Fruit fly (Drosophila melanogaster) whole organism, embryonic: Measurements from ENCODE around the gene ebd1.
A peak's percentile ranks its signal among the peaks of the same experiment; 100 is the strongest.

ENCODE experiments used
- CG10267 ChIP-seq: fragments of 200-800 bp; sonication (Bioruptor generic); optimal IDR thresholded peaks from 2 replicates; lab custom pipeline; 2018; ENCODE audit warnings: missing biosample characterization, mild to moderate bottlenecking, missing genetic modification characterization, moderate library complexity
- CG10274 ChIP-seq: fragments of 200-800 bp; sonication (Bioruptor generic); optimal IDR thresholded peaks from 3 replicates; lab custom pipeline; 2017; ENCODE audit warnings: missing biosample characterization, mild to moderate bottlenecking, missing genetic modification characterization
- CG10959 ChIP-seq: fragments of 200-800 bp; sonication (Bioruptor generic); IDR thresholded peaks from 2 replicates; pipeline ENCODE4 v1.3.6; 2022; ENCODE audit warnings: missing biosample characterization, missing genetic modification characterization
- CG1233 ChIP-seq: fragments of 200-800 bp; sonication (Bioruptor generic); optimal IDR thresholded peaks from 4 replicates; lab custom pipeline; 2018; ENCODE audit warnings: missing biosample characterization, mild to moderate bottlenecking, missing genetic modification characterization
- CG1602 ChIP-seq: fragments of 200-800 bp; sonication (Bioruptor generic); optimal IDR thresholded peaks from 3 replicates; lab custom pipeline; 2016; ENCODE audit warnings: missing biosample characterization, missing genetic modification characterization
- CG1647 ChIP-seq: fragments of 200-800 bp; sonication (Bioruptor generic); optimal IDR thresholded peaks from 3 replicates; lab custom pipeline; 2016; ENCODE audit warnings: missing biosample characterization, missing genetic modification characterization
- CG16813 ChIP-seq: fragments of 200-800 bp; sonication (Bioruptor generic); IDR thresholded peaks from 3 replicates; pipeline ENCODE4 v1.3.6; 2022; ENCODE audit warnings: missing biosample characterization, missing genetic modification characterization; ENCODE audit not compliant: partially characterized antibody
- CG17186 ChIP-seq: fragments of 200-800 bp; sonication (Bioruptor generic); optimal IDR thresholded peaks from 3 replicates; lab custom pipeline; 2017; ENCODE audit warnings: missing biosample characterization, missing genetic modification reagents, missing genetic modification characterization
- CG17328 ChIP-seq: fragments of 200-800 bp; sonication (Bioruptor generic); IDR thresholded peaks from 2 replicates; pipeline ENCODE4 v1.3.6; 2022; ENCODE audit warnings: missing biosample characterization, missing genetic modification characterization
- CG17829 ChIP-seq: fragments of 200-800 bp; optimal IDR thresholded peaks from 2 replicates; lab custom pipeline; 2019; ENCODE audit warnings: missing biosample characterization, mild to moderate bottlenecking, missing genetic modification characterization, moderate library complexity
- CG2712 ChIP-seq: fragments of 200-800 bp; optimal IDR thresholded peaks from 3 replicates; lab custom pipeline; 2019; ENCODE audit warnings: missing biosample characterization, mild to moderate bottlenecking, missing genetic modification characterization, moderate library complexity
- CG30020 ChIP-seq: fragments of 200-800 bp; optimal IDR thresholded peaks from 2 replicates; lab custom pipeline; 2019; ENCODE audit warnings: missing biosample characterization, mild to moderate bottlenecking, missing genetic modification characterization, moderate library complexity
- CG42726 ChIP-seq: fragments of 200-800 bp; sonication (Bioruptor generic); IDR thresholded peaks from 2 replicates; pipeline ENCODE4 v1.3.6; 2022; ENCODE audit warnings: missing biosample characterization, missing genetic modification characterization; ENCODE audit not compliant: partially characterized antibody
- CG4404 ChIP-seq: fragments of 200-800 bp; sonication (Bioruptor generic); IDR thresholded peaks from 2 replicates; pipeline ENCODE4 v1.3.6; 2022; ENCODE audit warnings: missing biosample characterization, missing genetic modification characterization
- CG4854 ChIP-seq: fragments of 200-800 bp; sonication (Bioruptor generic); optimal IDR thresholded peaks from 2 replicates; lab custom pipeline; 2016; ENCODE audit warnings: missing biosample characterization, missing genetic modification characterization, inconsistent platforms
- CG6654 ChIP-seq: fragments of 200-800 bp; sonication (Bioruptor generic); optimal IDR thresholded peaks from 2 replicates; lab custom pipeline; 2017; ENCODE audit warnings: missing biosample characterization, mild to moderate bottlenecking, missing genetic modification characterization
- CG6683 ChIP-seq: fragments of 200-800 bp; sonication (Bioruptor generic); optimal IDR thresholded peaks from 2 replicates; lab custom pipeline; 2017; ENCODE audit warnings: missing biosample characterization, mild to moderate bottlenecking, missing genetic modification characterization, missing genetic modification reagents
- CG6689 ChIP-seq: fragments of 200-800 bp; sonication (Bioruptor generic); IDR thresholded peaks from 2 replicates; pipeline ENCODE4 v1.3.6; 2022; ENCODE audit warnings: missing biosample characterization, missing genetic modification characterization
- CG6791 ChIP-seq: fragments of 200-800 bp; sonication (Bioruptor generic); IDR thresholded peaks from 3 replicates; pipeline ENCODE4 v1.3.6; 2022; ENCODE audit warnings: missing biosample characterization, missing genetic modification characterization; ENCODE audit not compliant: partially characterized antibody
- CG9215 ChIP-seq: fragments of 200-800 bp; sonication (Bioruptor generic); IDR thresholded peaks from 2 replicates; pipeline ENCODE4 v1.3.6; 2022; ENCODE audit warnings: missing biosample characterization, missing genetic modification characterization
- Dp ChIP-seq: fragments of 200-800 bp; sonication (Bioruptor generic); optimal IDR thresholded peaks from 2 replicates; lab custom pipeline; 2018; ENCODE audit warnings: missing biosample characterization, mild to moderate bottlenecking, missing genetic modification characterization, moderate library complexity
- Elba2 ChIP-seq: fragments of 200-800 bp; sonication (Bioruptor generic); optimal IDR thresholded peaks from 3 replicates; lab custom pipeline; 2016; ENCODE audit warnings: missing biosample characterization, missing genetic modification characterization
- Ets97D ChIP-seq: fragments of 200-800 bp; sonication (Bioruptor generic); optimal IDR thresholded peaks from 3 replicates; lab custom pipeline; 2016; ENCODE audit warnings: missing biosample characterization, missing genetic modification characterization
- Fer1 ChIP-seq: fragments of 200-800 bp; sonication (Bioruptor generic); optimal IDR thresholded peaks from 2 replicates; lab custom pipeline; 2017; ENCODE audit warnings: missing biosample characterization, mild to moderate bottlenecking, missing genetic modification characterization
- GATAe ChIP-seq: fragments of 200-800 bp; sonication (Bioruptor generic); conservative IDR thresholded peaks from 2 replicates; pipeline ENCODE4 v1.3.6; 2022; ENCODE audit warnings: missing biosample characterization, missing genetic modification characterization
- HLH3B ChIP-seq: fragments of 200-800 bp; sonication (Bioruptor generic); IDR thresholded peaks from 2 replicates; pipeline ENCODE4 v1.3.6; 2022; ENCODE audit warnings: missing biosample characterization, missing genetic modification characterization
- Mad ChIP-seq: fragments of 200-800 bp; sonication (Bioruptor generic); optimal IDR thresholded peaks from 2 replicates; lab custom pipeline; 2016; ENCODE audit warnings: missing biosample characterization, missing genetic modification characterization
- NK7.1 ChIP-seq: fragments of 200-800 bp; sonication (Bioruptor generic); optimal IDR thresholded peaks from 3 replicates; lab custom pipeline; 2016; ENCODE audit warnings: missing biosample characterization, missing genetic modification characterization
- NfI ChIP-seq: fragments of 200-800 bp; sonication (Bioruptor generic); optimal IDR thresholded peaks from 3 replicates; lab custom pipeline; 2018; ENCODE audit warnings: missing biosample characterization, mild to moderate bottlenecking, missing genetic modification characterization, moderate library complexity
- Pdp1 ChIP-seq, 2 experiments: fragments of 200-800 bp; sonication (Bioruptor generic); optimal IDR thresholded peaks; 3 replicates each; lab custom pipeline; 2016; ENCODE audit warnings: missing biosample characterization in 2 of 2, missing genetic modification characterization in 2 of 2, mild to moderate bottlenecking in 1 of 2, moderate library complexity in 1 of 2
- Xbp1 ChIP-seq: fragments of 200-800 bp; sonication (Bioruptor generic); optimal IDR thresholded peaks from 3 replicates; lab custom pipeline; 2016; ENCODE audit warnings: missing biosample characterization, mild to moderate bottlenecking, missing genetic modification characterization
- ato ChIP-seq: fragments of 200-800 bp; sonication (Bioruptor generic); IDR thresholded peaks from 2 replicates; pipeline ENCODE4 v1.3.6; 2022; ENCODE audit warnings: missing biosample characterization, missing genetic modification characterization; ENCODE audit not compliant: partially characterized antibody
- bsh ChIP-seq, 2 experiments: fragments of 200-800 bp; sonication (Bioruptor generic); optimal IDR thresholded peaks; 2 replicates each; lab custom pipeline; 2017 to 2018; ENCODE audit warnings: mild to moderate bottlenecking in 2 of 2, missing biosample characterization in 2 of 2, missing genetic modification characterization in 2 of 2, moderate library complexity in 1 of 2
- chif ChIP-seq, 2 experiments: fragments of 200-800 bp; sonication (Bioruptor generic); optimal IDR thresholded peaks; 3 replicates each; lab custom pipeline; 2016; ENCODE audit warnings: missing biosample characterization in 2 of 2, missing genetic modification characterization in 2 of 2
- crol ChIP-seq: fragments of 200-800 bp; sonication (Bioruptor generic); IDR thresholded peaks from 2 replicates; pipeline ENCODE4 v1.3.6; 2022; ENCODE audit warnings: missing biosample characterization, missing genetic modification characterization
- dimm ChIP-seq: fragments of 200-800 bp; sonication (Bioruptor generic); IDR thresholded peaks from 2 replicates; pipeline ENCODE4 v1.3.6; 2022; ENCODE audit warnings: missing biosample characterization, missing genetic modification characterization
- eve ChIP-seq, 2 experiments: fragments of >200 bp; optimal IDR thresholded peaks; 2 replicates each; lab custom pipeline; 2017; ENCODE audit warnings: missing biosample characterization in 2 of 2, missing genetic modification characterization in 2 of 2
- ewg ChIP-seq: fragments of 200-800 bp; sonication (Bioruptor generic); optimal IDR thresholded peaks from 3 replicates; lab custom pipeline; 2017; ENCODE audit warnings: mild to moderate bottlenecking, missing biosample characterization, missing genetic modification reagents, missing genetic modification characterization
- exex ChIP-seq: fragments of 200-800 bp; sonication (Bioruptor generic); optimal IDR thresholded peaks from 4 replicates; lab custom pipeline; 2018; ENCODE audit warnings: missing biosample characterization, mild to moderate bottlenecking, missing genetic modification characterization, moderate library complexity
- ind ChIP-seq: fragments of 200-800 bp; sonication (Bioruptor generic); optimal IDR thresholded peaks from 3 replicates; lab custom pipeline; 2016; ENCODE audit warnings: missing biosample characterization, missing genetic modification characterization
- kni ChIP-seq: fragments of 200-800 bp; sonication (Bioruptor generic); optimal IDR thresholded peaks from 3 replicates; lab custom pipeline; 2017; ENCODE audit warnings: mild to moderate bottlenecking, missing biosample characterization, missing genetic modification reagents, missing genetic modification characterization
- oc ChIP-seq: fragments of 200-800 bp; sonication (Bioruptor generic); optimal IDR thresholded peaks from 2 replicates; lab custom pipeline; 2018; ENCODE audit warnings: missing biosample characterization, mild to moderate bottlenecking, missing genetic modification characterization, moderate library complexity
- pnt ChIP-seq: fragments of 200-800 bp; sonication (Bioruptor generic); optimal IDR thresholded peaks from 3 replicates; lab custom pipeline; 2016; ENCODE audit warnings: missing biosample characterization, missing genetic modification characterization
- salm ChIP-seq: fragments of 200-800 bp; sonication (Bioruptor generic); optimal IDR thresholded peaks from 2 replicates; lab custom pipeline; 2018; ENCODE audit warnings: missing biosample characterization, mild to moderate bottlenecking, missing genetic modification characterization
- sim ChIP-seq: fragments of 200-800 bp; sonication (Bioruptor generic); IDR thresholded peaks from 2 replicates; pipeline ENCODE4 v1.3.6; 2022; ENCODE audit warnings: missing biosample characterization, missing genetic modification characterization
- ssp ChIP-seq: fragments of 200-800 bp; sonication (Bioruptor generic); IDR thresholded peaks from 2 replicates; pipeline ENCODE4 v1.3.6; 2022; ENCODE audit warnings: missing biosample characterization, missing genetic modification characterization
- trh ChIP-seq: fragments of 200-800 bp; sonication (Bioruptor generic); optimal IDR thresholded peaks from 2 replicates; lab custom pipeline; 2016; ENCODE audit warnings: missing biosample characterization, missing genetic modification characterization
- wdn ChIP-seq: fragments of 200-800 bp; sonication (Bioruptor generic); IDR thresholded peaks from 2 replicates; pipeline ENCODE4 v1.3.6; 2022; ENCODE audit warnings: missing biosample characterization, missing genetic modification characterization
- wor ChIP-seq: fragments of 200-800 bp; sonication (Bioruptor generic); IDR thresholded peaks from 2 replicates; pipeline ENCODE4 v1.3.6; 2022; ENCODE audit warnings: missing biosample characterization, missing genetic modification characterization

The ebd1 gene

DNA sequence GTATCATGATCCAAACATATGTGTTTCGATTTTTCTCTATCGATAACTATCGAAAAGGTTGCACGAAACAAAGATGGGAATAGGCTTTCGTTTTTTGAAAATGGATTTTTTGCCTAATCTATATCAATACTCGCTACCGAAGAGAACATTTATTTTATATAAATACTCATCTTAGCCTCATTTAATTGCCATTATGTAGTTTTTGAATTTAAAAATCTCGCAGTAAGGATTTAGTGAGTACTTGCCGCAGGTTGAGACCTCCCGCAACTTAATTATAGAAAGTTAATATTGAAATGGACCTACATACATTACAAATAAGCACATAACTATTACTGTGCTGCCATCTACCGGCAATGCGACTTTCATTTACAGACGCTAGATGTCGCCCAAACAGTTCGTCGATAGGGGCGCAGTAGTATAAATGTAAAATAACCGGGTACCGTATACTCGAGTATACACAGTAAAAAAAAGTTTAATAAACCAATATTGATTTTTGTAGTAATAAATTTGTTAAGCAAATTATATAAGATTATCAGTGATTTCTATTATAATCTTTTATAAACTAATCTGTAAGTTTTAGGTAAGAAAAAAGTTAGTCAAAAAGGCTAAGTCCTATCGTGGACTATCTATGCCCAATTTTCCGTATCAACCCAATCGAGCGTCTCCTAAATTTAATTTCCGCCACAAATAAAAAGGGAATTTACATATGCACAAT is 26.6 kb upstream of the ebd1 start, which contains the start of gene CG13896 (continued):
- TF ChIP-seq bsh (GFP tag; optimal IDR thresholded peaks at IDR 0.05; lab: Kevin White, UChicago) = peak; percentile 17 to 79
- peak; percentile 92 to 94 for TF ChIP-seq Pdp1 (GFP tag; optimal IDR thresholded peaks at IDR 0.05; lab: Kevin White, UChicago)
- TF ChIP-seq CG17829 (tag; lab: Kevin White, UChicago) = peak; percentile 88
- TF ChIP-seq chif (GFP tag; optimal IDR thresholded peaks at IDR 0.05; lab: Kevin White, UChicago) = peak; percentile 88 to 96
- TF ChIP-seq wor = 0 out of 2 replicates have a peak, but pooled peaks have one; percentile 39
- TF ChIP-seq CG17186 (GFP tag; lab: Kevin White, UChicago) = peak; percentile 71
- TF ChIP-seq Mad (GFP tag; lab: Kevin White, UChicago) = peak; percentile 89
- TF ChIP-seq Ets97D (GFP tag; lab: Kevin White, UChicago) = peak; percentile 80
- no peak for TF ChIP-seq ato (GFP tag; lab: Robert Waterston, UW)
- TF ChIP-seq exex (tag; lab: Kevin White, UChicago) = peak; percentile 40
- TF ChIP-seq CG10959 (GFP tag; lab: Robert Waterston, UW) = peak; percentile 67
- peak; percentile 65 for TF ChIP-seq ewg (GFP tag; lab: Kevin White, UChicago)
- TF ChIP-seq CG30020 (tag; lab: Kevin White, UChicago) = peak; percentile 52
- peak; percentile 76 for TF ChIP-seq Fer1 (GFP tag; lab: Kevin White, UChicago)
- TF ChIP-seq CG4854 (GFP tag; lab: Kevin White, UChicago) = peak; percentile 77
- peak; percentile 74 for TF ChIP-seq kni
- TF ChIP-seq pnt (GFP tag; lab: Kevin White, UChicago) = peak; percentile 91
- peak; percentile 59 for TF ChIP-seq Dp
- TF ChIP-seq NK7.1 = peak; percentile 57
- TF ChIP-seq CG6791 (GFP tag; lab: Robert Waterston, UW) = peak; percentile 63; the same call in 2 of the 3 replicates
- no peak for TF ChIP-seq dimm (GFP tag; lab: Robert Waterston, UW)
- TF ChIP-seq HLH3B = peak; percentile 69
- peak; percentile 74 for TF ChIP-seq CG42726 (GFP tag; lab: Robert Waterston, UW)
- peak; percentile 82 for TF ChIP-seq CG1233 (GFP tag; lab: Kevin White, UChicago)
- TF ChIP-seq eve (GFP tag; optimal IDR thresholded peaks at IDR 0.05; lab: Kevin White, UChicago) = peak in 1 of 2 experiments; percentile 66
- peak; percentile 92 for TF ChIP-seq CG1602 (GFP tag; lab: Kevin White, UChicago)
- TF ChIP-seq Xbp1 (GFP tag; lab: Kevin White, UChicago) = peak; percentile 97
- peak; percentile 83 for TF ChIP-seq CG10267
- peak; percentile 62; the same call in 1 of the 3 replicates for TF ChIP-seq CG16813 (GFP tag; lab: Robert Waterston, UW)
- peak; percentile 86 for TF ChIP-seq CG17328
- TF ChIP-seq CG6683 (GFP tag; lab: Kevin White, UChicago) = peak; percentile 47
- peak; percentile 81 for TF ChIP-seq ssp (GFP tag; lab: Robert Waterston, UW)
- peak; percentile 53 for TF ChIP-seq CG10274 (GFP tag; lab: Kevin White, UChicago)
- peak; percentile 55 for TF ChIP-seq Elba2 (GFP tag; lab: Kevin White, UChicago)
- peak; percentile 58 for TF ChIP-seq CG6689 (GFP tag; lab: Robert Waterston, UW)
- TF ChIP-seq NfI (GFP tag; lab: Kevin White, UChicago) = peak; percentile 85
- peak; percentile 75 for TF ChIP-seq CG9215
- peak; percentile 87 for TF ChIP-seq CG2712 (tag; lab: Kevin White, UChicago)
- TF ChIP-seq ind (GFP tag; lab: Kevin White, UChicago) = peak; percentile 85
- no peak for TF ChIP-seq GATAe (GFP tag; lab: Robert Waterston, UW)
- TF ChIP-seq CG4404 (GFP tag; lab: Robert Waterston, UW) = peak; percentile 64
- peak; percentile 65 for TF ChIP-seq wdn
- peak; percentile 91 for TF ChIP-seq CG1647 (GFP tag; lab: Kevin White, UChicago)
- peak; percentile 62 for TF ChIP-seq CG6654 (GFP tag; lab: Kevin White, UChicago)
- peak; percentile 85 for TF ChIP-seq trh (GFP tag; lab: Kevin White, UChicago)
- peak; percentile 26 for TF ChIP-seq salm (tag; lab: Kevin White, UChicago)
- TF ChIP-seq oc = no peak
- no peak for TF ChIP-seq sim (GFP tag; lab: Robert Waterston, UW)
- peak; percentile 43 for TF ChIP-seq crol (GFP tag; lab: Robert Waterston, UW)
